Worm (Caenorhabditis elegans) whole organism, L4 larva: Measurements from ENCODE around the gene dnj-22.

ENCODE experiments used
- F26F4.8 ChIP-seq: fragments of 200-800 bp; sonication (Bioruptor generic); conservative IDR thresholded peaks from 2 replicates; pipeline ENCODE4 v1.3.6; 2022; ENCODE audit warnings: missing genetic modification characterization, missing compliant biosample characterization
- dve-1 ChIP-seq: sonication (generic microtip); optimal IDR thresholded peaks from 2 replicates; lab custom pipeline; 2017; ENCODE audit warnings: antibody characterized with exemption, mild to moderate bottlenecking, missing genetic modification characterization, missing compliant biosample characterization; ENCODE audit not compliant: insufficient read depth
- lin-15B ChIP-seq: fragments of 150-350 bp; sonication (generic microtip); optimal IDR thresholded peaks from 3 replicates; lab custom pipeline; 2014; ENCODE audit warnings: missing biosample characterization, missing genetic modification characterization
- mep-1 ChIP-seq: fragments of 150-350 bp; sonication (generic microtip); optimal IDR thresholded peaks from 3 replicates; lab custom pipeline; 2014; ENCODE audit warnings: missing biosample characterization, missing genetic modification characterization
- mes-2 ChIP-seq: sonication (generic microtip); optimal IDR thresholded peaks from 2 replicates; lab custom pipeline; 2016; ENCODE audit warnings: missing genotype, mild to moderate bottlenecking, missing genetic modification characterization, missing compliant biosample characterization; ENCODE audit not compliant: poor library complexity, severe bottlenecking
- pha-4 ChIP-seq, 2 experiments: fragments of 150-350 bp in 1 of 2; fragments of 200-800 bp in 1 of 2; sonication (Bioruptor generic) in 1 of 2; IDR thresholded peaks in 1 of 2; optimal IDR thresholded peaks in 1 of 2; 2 replicates each; pipeline versions ENCODE4 v1.3.6 to Lab custom; 2014 to 2022; ENCODE audit warnings: missing genetic modification characterization in 2 of 2, missing genetic modification reagents in 2 of 2, missing biosample characterization in 1 of 2, missing compliant biosample characterization in 1 of 2
- pqm-1 ChIP-seq: sonication (generic microtip); optimal IDR thresholded peaks from 2 replicates; lab custom pipeline; 2017; ENCODE audit warnings: missing biosample characterization, missing genetic modification characterization
- unc-39 ChIP-seq: sonication (generic microtip); optimal IDR thresholded peaks from 2 replicates; lab custom pipeline; 2017; ENCODE audit warnings: missing biosample characterization, missing genetic modification characterization
- ztf-7 ChIP-seq: fragments of 150-350 bp; optimal IDR thresholded peaks from 2 replicates; lab custom pipeline; 2014; ENCODE audit warnings: missing biosample characterization, missing genetic modification characterization

ce11 chrV:8450690-8451089, 11.2 kb downstream of the dnj-22 start:
- TF ChIP-seq mes-2 (tag; lab: Kevin White, UChicago) (no peak), ztf-7 (no peak), pqm-1 (tag; lab: Kevin White, UChicago) (no peak), unc-39 (tag; lab: Kevin White, UChicago) (no peak), pha-4 (GFP tag; IDR thresholded peaks at IDR 0.05; lab: Robert Waterston, UW) (no peak), pha-4 (tag; optimal IDR thresholded peaks at IDR 0.05; lab: Kevin White, UChicago) (no peak), lin-15B (tag; lab: Kevin White, UChicago) (no peak), F26F4.8 (no peak), dve-1 (tag; lab: Kevin White, UChicago) (no peak), mep-1 (no peak)
